Worm (Caenorhabditis elegans): ENCODE measurements around the gene gur-3.

DNA sequence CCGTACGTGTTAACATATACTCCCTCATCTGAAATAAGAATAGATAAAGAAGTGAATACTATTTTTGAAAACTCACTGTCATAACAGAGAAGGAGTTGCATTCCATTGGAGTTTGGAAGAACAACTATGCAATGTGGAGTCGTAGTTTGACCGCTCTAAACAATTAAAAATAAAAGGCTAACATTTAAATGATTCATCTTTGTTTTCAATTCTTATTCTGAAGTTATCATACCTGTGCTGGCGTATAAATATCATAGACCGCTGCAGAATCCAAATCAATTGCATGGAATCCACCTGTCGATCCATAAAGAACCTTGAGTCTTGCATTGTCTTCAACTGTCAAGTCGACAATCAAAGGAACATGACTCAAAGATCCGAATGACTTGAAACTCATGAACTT, 16.6 kb upstream of the gur-3 start:
- no peak for TF ChIP-seq skn-1 (tag; optimal IDR thresholded peaks at IDR 0.05)
- no peak for TF ChIP-seq pha-4 (tag; optimal IDR thresholded peaks at IDR 0.05)
- no peak for TF ChIP-seq fos-1 (tag; optimal IDR thresholded peaks at IDR 0.05)

Measured in whole organism, L3 larva.